Worm (Caenorhabditis elegans) whole organism, young adult: Measurements from ENCODE around the gene cng-1.

Source experiments
- Y56A3A.18 ChIP-seq: fragments of 200-800 bp; sonication (Bioruptor generic); IDR thresholded peaks from 2 replicates; pipeline ENCODE4 v1.3.6; 2022; ENCODE audit warnings: missing genetic modification reagents, missing genetic modification characterization, missing compliant biosample characterization
- atf-7 ChIP-seq: sonication (generic microtip); optimal IDR thresholded peaks from 2 replicates; lab custom pipeline; 2017; ENCODE audit warnings: mild to moderate bottlenecking, missing genetic modification characterization, missing compliant biosample characterization
- attf-5 ChIP-seq: fragments of 200-800 bp; sonication (Bioruptor generic); optimal IDR thresholded peaks from 2 replicates; lab custom pipeline; 2018; ENCODE audit warnings: mild to moderate bottlenecking, missing genetic modification characterization, missing compliant biosample characterization
- dpl-1 ChIP-seq: fragments of 150-350 bp; optimal IDR thresholded peaks from 2 replicates; lab custom pipeline; 2014; ENCODE audit warnings: missing biosample characterization, missing genetic modification reagents, missing genetic modification characterization
- let-526 ChIP-seq: fragments of 200-800 bp; sonication (Bioruptor generic); IDR thresholded peaks from 2 replicates; pipeline ENCODE4 v1.3.6; 2022; ENCODE audit warnings: missing genetic modification reagents, missing genetic modification characterization, missing compliant biosample characterization
- lin-26 ChIP-seq: fragments of 200-800 bp; sonication (Bioruptor generic); IDR thresholded peaks from 2 replicates; pipeline ENCODE4 v1.3.6; 2022; ENCODE audit warnings: missing genetic modification reagents, missing genetic modification characterization, missing compliant biosample characterization
- snpc-4 ChIP-seq, 5 experiments: fragments of 150-350 bp in 1 of 5; sonication (generic microtip) in 4 of 5; optimal IDR thresholded peaks; 2 replicates each; lab custom pipeline; 2014 to 2018; ENCODE audit warnings: missing genetic modification characterization in 5 of 5, missing biosample characterization in 3 of 5, antibody characterized with exemption in 2 of 5, mild to moderate bottlenecking in 2 of 5, missing compliant biosample characterization in 2 of 5, missing genotype in 2 of 5, moderate library complexity in 2 of 5, missing genetic modification reagents in 1 of 5

- TF ChIP-seq snpc-4 (GFP tag; optimal IDR thresholded peaks at IDR 0.05; lab: Kevin White, UChicago) (no peak), snpc-4 (tag; optimal IDR thresholded peaks at IDR 0.05; lab: Kevin White, UChicago) (no peak), dpl-1 (GFP tag; lab: Kevin White, UChicago) (no peak), attf-5 (no peak), lin-26 (no peak), let-526 (GFP tag; lab: Robert Waterston, UW) (no peak), atf-7 (tag; lab: Kevin White, UChicago) (no peak), Y56A3A.18 (GFP tag; lab: Robert Waterston, UW) (no peak)
These were observed 24.6 kb upstream of the cng-1 start, which contains the start of gene C25D7.16 for ce11 chrV:15055873-15056272.
